Worm (Caenorhabditis elegans): ENCODE data around the gene lpr-5.

- TF ChIP-seq lsy-2 (tag; optimal IDR thresholded peaks at IDR 0.05) (peak; percentile 53), nhr-12 (tag; optimal IDR thresholded peaks at IDR 0.05) (no peak), unc-62 (GFP tag; optimal IDR thresholded peaks at IDR 0.05) (peak; percentile 86), elt-3 (tag; optimal IDR thresholded peaks at IDR 0.05) (no peak), ceh-43 (GFP tag; optimal IDR thresholded peaks at IDR 0.05) (no peak), nhr-76 (tag; optimal IDR thresholded peaks at IDR 0.05) (no peak), nhr-2 (tag; optimal IDR thresholded peaks at IDR 0.05) (peak; percentile 70), elt-1 (tag; optimal IDR thresholded peaks at IDR 0.05; ENCODE audit: borderline replicate concordance, insufficient read depth) (no peak), mab-5 (tag; optimal IDR thresholded peaks at IDR 0.05) (no peak)
Observed at ce11 chrX:11031047-11031695, 30.8 kb upstream of the lpr-5 start.
